Fruit fly (Drosophila melanogaster): Measurements from ENCODE around the gene rhea.

DNA sequence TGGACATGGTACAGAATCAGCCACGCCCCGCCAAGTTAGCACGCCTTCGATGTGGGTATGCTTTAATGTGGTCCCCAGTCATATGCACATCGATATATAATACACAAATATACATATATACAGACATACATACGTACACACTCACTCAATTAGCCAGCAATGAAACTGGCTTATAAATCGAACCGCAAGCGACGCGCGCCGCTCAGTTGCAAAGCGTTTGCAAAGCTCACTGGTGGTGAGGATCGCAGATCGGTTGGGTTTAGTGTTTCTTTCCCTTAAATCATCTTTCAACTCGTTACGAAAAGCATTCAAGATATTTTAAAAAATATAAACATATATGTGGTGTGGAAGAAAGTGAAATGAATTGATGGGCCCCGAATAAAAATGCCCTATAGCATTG is 16.3 kb upstream of the rhea start:
- TF ChIP-seq bab1 (GFP tag; optimal IDR thresholded peaks at IDR 0.05) (peak; percentile 4), ovo (GFP tag; optimal IDR thresholded peaks at IDR 0.05) (no peak), Mnt (GFP tag; optimal IDR thresholded peaks at IDR 0.05) (no peak), tj (GFP tag; optimal IDR thresholded peaks at IDR 0.05) (no peak), cic (GFP tag; optimal IDR thresholded peaks at IDR 0.05) (no peak)
